Worm (Caenorhabditis elegans) whole organism, early embryonic: ENCODE measurements around the gene srbc-10.
"Not testable (repeated sequence)": the region's sequence is repeated elsewhere in the genome, so short reads cannot be mapped to it uniquely, and the experiment has no call there.

Experiments used
- B0310.2 ChIP-seq: sonication (generic microtip); optimal IDR thresholded peaks from 2 replicates; lab custom pipeline; 2016; ENCODE audit warnings: mild to moderate bottlenecking, missing genetic modification characterization, missing compliant biosample characterization
- F13C5.2 ChIP-seq: sonication (generic microtip); optimal IDR thresholded peaks from 2 replicates; lab custom pipeline; 2017; ENCODE audit warnings: mild to moderate bottlenecking, missing genetic modification characterization, inconsistent platforms, missing compliant biosample characterization
- aly-1 ChIP-seq: sonication (generic microtip); optimal IDR thresholded peaks from 2 replicates; lab custom pipeline; 2016; ENCODE audit warnings: missing genetic modification characterization, missing compliant biosample characterization
- ama-1 ChIP-seq: fragments of 150-350 bp; optimal IDR thresholded peaks from 2 replicates; lab custom pipeline; 2014
- ceh-13 ChIP-seq: fragments of 200-800 bp; sonication (Bioruptor generic); optimal IDR thresholded peaks from 2 replicates; lab custom pipeline; 2018; ENCODE audit warnings: mild to moderate bottlenecking, missing genetic modification characterization, missing compliant biosample characterization
- ceh-36 ChIP-seq: sonication (generic microtip); optimal IDR thresholded peaks from 2 replicates; lab custom pipeline; 2016; ENCODE audit warnings: missing genetic modification characterization, inconsistent platforms, missing compliant biosample characterization
- ets-7 ChIP-seq: sonication (generic microtip); optimal IDR thresholded peaks from 2 replicates; lab custom pipeline; 2016; ENCODE audit warnings: missing genotype, missing genetic modification characterization, missing compliant biosample characterization
- flt-1 ChIP-seq: fragments of 200-800 bp; sonication (Bioruptor generic); IDR thresholded peaks from 2 replicates; pipeline ENCODE4 v1.3.6; 2022; ENCODE audit warnings: missing genetic modification characterization, missing compliant biosample characterization
- hmbx-1 ChIP-seq: sonication (generic microtip); optimal IDR thresholded peaks from 2 replicates; lab custom pipeline; 2016; ENCODE audit warnings: mild to moderate bottlenecking, missing genetic modification characterization, missing compliant biosample characterization
- hmg-4 ChIP-seq: fragments of 200-800 bp; sonication (Bioruptor generic); optimal IDR thresholded peaks from 2 replicates; lab custom pipeline; 2018; ENCODE audit warnings: mild to moderate bottlenecking, missing genetic modification characterization, missing compliant biosample characterization
- hnd-1 ChIP-seq: sonication (generic microtip); optimal IDR thresholded peaks from 2 replicates; lab custom pipeline; 2016; ENCODE audit warnings: missing genetic modification characterization, missing compliant biosample characterization
- pes-1 ChIP-seq: fragments of 200-800 bp; sonication (Bioruptor generic); IDR thresholded peaks from 2 replicates; pipeline ENCODE4 v1.3.6; 2022; ENCODE audit warnings: missing genetic modification reagents, missing genetic modification characterization, missing compliant biosample characterization
- scrt-1 ChIP-seq: fragments of 200-800 bp; sonication (Bioruptor generic); IDR thresholded peaks from 2 replicates; pipeline ENCODE4 v1.3.6; 2022; ENCODE audit warnings: missing genetic modification characterization, missing compliant biosample characterization
- sea-1 ChIP-seq: fragments of 200-800 bp; sonication (Bioruptor generic); conservative IDR thresholded peaks from 2 replicates; pipeline ENCODE4 v1.3.6; 2022; ENCODE audit warnings: missing genetic modification characterization, missing compliant biosample characterization
- tbx-11 ChIP-seq: fragments of 200-800 bp; sonication (Bioruptor generic); IDR thresholded peaks from 2 replicates; pipeline ENCODE4 v1.3.6; 2022; ENCODE audit warnings: missing genetic modification characterization, missing compliant biosample characterization
- tbx-37 ChIP-seq: fragments of 200-800 bp; sonication (Bioruptor generic); conservative IDR thresholded peaks from 2 replicates; pipeline ENCODE4 v1.3.6; 2022; ENCODE audit warnings: missing genetic modification reagents, missing genetic modification characterization, missing compliant biosample characterization
- tra-4 ChIP-seq: sonication (generic microtip); optimal IDR thresholded peaks from 2 replicates; lab custom pipeline; 2017; ENCODE audit warnings: missing genetic modification characterization, missing compliant biosample characterization

srbc-10 gene

ce11 chrV:7511465-7511864, 18.6 kb upstream of the srbc-10 start, which contains the start of gene nhr-171:
TSS of gene nhr-171 (plus strand) at chrV:7511765.
- TF ChIP-seq B0310.2 (tag; lab: Kevin White, UChicago); aly-1 (tag; lab: Kevin White, UChicago); ama-1: not testable (repeated sequence)

- TF ChIP-seq tbx-11 (GFP tag; lab: Robert Waterston, UW) = no peak
- TF ChIP-seq hnd-1 (tag; lab: Kevin White, UChicago) = no peak
- TF ChIP-seq ceh-13 (GFP tag; lab: Kevin White, UChicago) = no peak
- TF ChIP-seq B0310.2 (tag; lab: Kevin White, UChicago) = no peak
- no peak for TF ChIP-seq pes-1 (GFP tag; lab: Robert Waterston, UW)
- no peak for TF ChIP-seq ceh-36 (tag; lab: Kevin White, UChicago)
- no peak for TF ChIP-seq sea-1 (GFP tag; lab: Robert Waterston, UW)
- no peak for TF ChIP-seq tbx-37
- no peak for TF ChIP-seq ama-1
- TF ChIP-seq flt-1 = no peak
- TF ChIP-seq hmg-4 = no peak
- no peak for TF ChIP-seq hmbx-1 (tag; lab: Kevin White, UChicago)
- TF ChIP-seq scrt-1 = no peak
- TF ChIP-seq aly-1 (tag; lab: Kevin White, UChicago) = no peak
- TF ChIP-seq ets-7 (tag; lab: Kevin White, UChicago) = no peak
- TF ChIP-seq tra-4 = no peak
- no peak for TF ChIP-seq F13C5.2
These were observed 15.8 kb upstream of the srbc-10 start, which contains the start of the genes str-31 and nhr-172 for ce11 chrV:7508566-7509044. TSS of gene str-31 (minus strand) at chrV:7508666. TSS of gene nhr-172 (plus strand) at chrV:7508994.

ce11 chrV:7506207-7506606, 13.4 kb upstream of the srbc-10 start:
- TF ChIP-seq hmg-4 (no peak), tbx-37 (no peak), scrt-1 (no peak), tbx-11 (GFP tag; lab: Robert Waterston, UW) (no peak), ceh-13 (GFP tag; lab: Kevin White, UChicago) (no peak), ama-1 (no peak), hmbx-1 (tag; lab: Kevin White, UChicago) (no peak), aly-1 (tag; lab: Kevin White, UChicago) (no peak), B0310.2 (tag; lab: Kevin White, UChicago) (no peak), sea-1 (GFP tag; lab: Robert Waterston, UW) (no peak), ceh-36 (tag; lab: Kevin White, UChicago) (no peak), ets-7 (tag; lab: Kevin White, UChicago) (no peak), pes-1 (GFP tag; lab: Robert Waterston, UW) (no peak)

ce11 chrV:7504271-7504670, 11.4 kb upstream of the srbc-10 start, which contains the start of gene srh-229:
TSS of gene srh-229 (minus strand) at chrV:7504371.
- TF ChIP-seq tbx-11 (GFP tag; lab: Robert Waterston, UW) = no peak

ce11 chrV:7501194-7501593, 8.4 kb upstream of the srbc-10 start:
- TF ChIP-seq ceh-36 (tag; lab: Kevin White, UChicago) = no peak
- no peak for TF ChIP-seq hmg-4
- no peak for TF ChIP-seq hmbx-1 (tag; lab: Kevin White, UChicago)
- TF ChIP-seq ceh-13 (GFP tag; lab: Kevin White, UChicago) = no peak
- no peak for TF ChIP-seq ets-7 (tag; lab: Kevin White, UChicago)
- TF ChIP-seq tra-4 = no peak
- no peak for TF ChIP-seq flt-1
- no peak for TF ChIP-seq pes-1 (GFP tag; lab: Robert Waterston, UW)
- no peak for TF ChIP-seq tbx-11 (GFP tag; lab: Robert Waterston, UW)
- no peak for TF ChIP-seq sea-1 (GFP tag; lab: Robert Waterston, UW)
- no peak for TF ChIP-seq aly-1 (tag; lab: Kevin White, UChicago)
- TF ChIP-seq tbx-37 = no peak
- no peak for TF ChIP-seq scrt-1

- TF ChIP-seq hmg-4 = no peak
- no peak for TF ChIP-seq F13C5.2
- no peak for TF ChIP-seq tra-4
- TF ChIP-seq B0310.2 (tag; lab: Kevin White, UChicago) = no peak
- TF ChIP-seq ceh-13 (GFP tag; lab: Kevin White, UChicago) = no peak
- no peak for TF ChIP-seq ama-1
- no peak for TF ChIP-seq sea-1 (GFP tag; lab: Robert Waterston, UW)
- TF ChIP-seq aly-1 (tag; lab: Kevin White, UChicago) = no peak
- TF ChIP-seq flt-1 = no peak
These were observed 4.6 kb upstream of the srbc-10 start, which contains the start of gene srh-79 for ce11 chrV:7497440-7497839. TSS of gene srh-79 (plus strand) at chrV:7497740.

ce11 chrV:7495189-7495588, 2.4 kb upstream of the srbc-10 start, which contains the start of gene srbc-11:
TSS of gene srbc-11 (minus strand) at chrV:7495289.
- TF ChIP-seq hmg-4 (no peak), F13C5.2 (no peak), aly-1 (tag; lab: Kevin White, UChicago) (no peak), sea-1 (GFP tag; lab: Robert Waterston, UW) (no peak), ceh-36 (tag; lab: Kevin White, UChicago) (no peak), ama-1 (no peak)

- no peak for TF ChIP-seq sea-1 (GFP tag; lab: Robert Waterston, UW)
- no peak for TF ChIP-seq flt-1
- no peak for TF ChIP-seq aly-1 (tag; lab: Kevin White, UChicago)
- no peak for TF ChIP-seq B0310.2 (tag; lab: Kevin White, UChicago)
- TF ChIP-seq hmg-4 = no peak
- TF ChIP-seq hmbx-1 (tag; lab: Kevin White, UChicago) = no peak
- TF ChIP-seq tbx-37 = no peak
These were observed 2.5 kb downstream of the srbc-10 start, which contains the start of gene srbc-9 for ce11 chrV:7490340-7490739. TSS of gene srbc-9 (minus strand) at chrV:7490440.
